Worm (Caenorhabditis elegans): Measurements from ENCODE around the gene ceh-89.

The ceh-89 gene

ce11 chrX:14147400-14147799, 5.7 kb downstream of the ceh-89 start, which contains the start of gene akt-2:
TSS of gene akt-2 (plus strand) at chrX:14147700.
- no peak for TF ChIP-seq unc-39 (tag; optimal IDR thresholded peaks at IDR 0.05)

ce11 chrX:14152644-14153043, 10.9 kb downstream of the ceh-89 start:
- TF ChIP-seq ceh-43 (GFP tag; optimal IDR thresholded peaks at IDR 0.05) = no peak
- no peak for TF ChIP-seq pha-4 (tag; optimal IDR thresholded peaks at IDR 0.05)
- no peak for TF ChIP-seq mls-2 (tag; optimal IDR thresholded peaks at IDR 0.05)
- no peak for TF ChIP-seq lin-32 (GFP tag; optimal IDR thresholded peaks at IDR 0.05)
- no peak for TF ChIP-seq ces-1 (GFP tag; optimal IDR thresholded peaks at IDR 0.05)
- no peak for TF ChIP-seq ztf-11 (tag; optimal IDR thresholded peaks at IDR 0.05)
- TF ChIP-seq hlh-1 (tag; optimal IDR thresholded peaks at IDR 0.05) = no peak
- TF ChIP-seq snpc-4 (tag; optimal IDR thresholded peaks at IDR 0.05) = no peak
- no peak for TF ChIP-seq lsy-2 (tag; optimal IDR thresholded peaks at IDR 0.05)
- no peak for TF ChIP-seq nhr-2 (tag; optimal IDR thresholded peaks at IDR 0.05)
- no peak for TF ChIP-seq nhr-237 (tag; optimal IDR thresholded peaks at IDR 0.05)
- TF ChIP-seq tbx-8 (GFP tag; optimal IDR thresholded peaks at IDR 0.05) = no peak
- TF ChIP-seq nhr-12 (tag; optimal IDR thresholded peaks at IDR 0.05) = no peak
- no peak for TF ChIP-seq unc-62 (GFP tag; optimal IDR thresholded peaks at IDR 0.05)
- TF ChIP-seq mab-5 (tag; optimal IDR thresholded peaks at IDR 0.05) = no peak

- TF ChIP-seq pha-4 (tag; optimal IDR thresholded peaks at IDR 0.05) (no peak), tbx-8 (GFP tag; optimal IDR thresholded peaks at IDR 0.05) (no peak), ham-2 (GFP tag; optimal IDR thresholded peaks at IDR 0.05) (no peak), ceh-83 (GFP tag; optimal IDR thresholded peaks at IDR 0.05) (no peak), nhr-28 (tag; optimal IDR thresholded peaks at IDR 0.05) (no peak), mab-5 (tag; optimal IDR thresholded peaks at IDR 0.05) (no peak), elt-3 (tag; optimal IDR thresholded peaks at IDR 0.05) (no peak), hlh-1 (tag; optimal IDR thresholded peaks at IDR 0.05) (no peak), mep-1 (tag; optimal IDR thresholded peaks at IDR 0.05) (no peak), sptf-1 (tag; optimal IDR thresholded peaks at IDR 0.05) (no peak), snpc-4 (tag; optimal IDR thresholded peaks at IDR 0.05) (no peak), sem-2 (GFP tag; optimal IDR thresholded peaks at IDR 0.05) (no peak), nhr-12 (tag; optimal IDR thresholded peaks at IDR 0.05) (no peak), zip-8 (tag; optimal IDR thresholded peaks at IDR 0.05) (no peak), lsy-2 (tag; optimal IDR thresholded peaks at IDR 0.05) (no peak)
Observed at ce11 chrX:14156913-14157312, 15.2 kb downstream of the ceh-89 start, which contains the start of gene ceh-90. TSS of gene ceh-90 (minus strand) at chrX:14157013.

- TF ChIP-seq lin-32 (GFP tag; optimal IDR thresholded peaks at IDR 0.05) (no peak), nhr-237 (tag; optimal IDR thresholded peaks at IDR 0.05) (no peak), ztf-11 (tag; optimal IDR thresholded peaks at IDR 0.05) (no peak), nhr-2 (tag; optimal IDR thresholded peaks at IDR 0.05) (no peak), lin-13 (tag; optimal IDR thresholded peaks at IDR 0.05) (no peak), bed-3 (GFP tag; optimal IDR thresholded peaks at IDR 0.05) (no peak), M03D4.4 (tag; optimal IDR thresholded peaks at IDR 0.05) (no peak), ceh-43 (GFP tag; optimal IDR thresholded peaks at IDR 0.05) (no peak), zip-8 (tag; optimal IDR thresholded peaks at IDR 0.05) (no peak), mls-2 (tag; optimal IDR thresholded peaks at IDR 0.05) (no peak), sem-2 (GFP tag; optimal IDR thresholded peaks at IDR 0.05) (no peak), elt-1 (tag; optimal IDR thresholded peaks at IDR 0.05; ENCODE audit: borderline replicate concordance, insufficient read depth) (no peak), lsy-2 (tag; optimal IDR thresholded peaks at IDR 0.05) (no peak), elt-3 (tag; optimal IDR thresholded peaks at IDR 0.05) (no peak)
Observed at ce11 chrX:14161684-14162347, 20.1 kb downstream of the ceh-89 start, which contains the start of gene lgc-25. TSS of gene lgc-25 (minus strand) at chrX:14161734.

- no peak for TF ChIP-seq elt-3 (tag; optimal IDR thresholded peaks at IDR 0.05)
- no peak for TF ChIP-seq ceh-39 (tag; optimal IDR thresholded peaks at IDR 0.05)
- no peak for TF ChIP-seq zip-8 (tag; optimal IDR thresholded peaks at IDR 0.05)
- no peak for TF ChIP-seq cnd-1 (tag; optimal IDR thresholded peaks at IDR 0.05)
- no peak for TF ChIP-seq unc-39 (tag; optimal IDR thresholded peaks at IDR 0.05)
- TF ChIP-seq tbx-8 (GFP tag; optimal IDR thresholded peaks at IDR 0.05) = no peak
- TF ChIP-seq drap-1 (GFP tag; optimal IDR thresholded peaks at IDR 0.05) = no peak
- no peak for TF ChIP-seq nhr-237 (tag; optimal IDR thresholded peaks at IDR 0.05)
- TF ChIP-seq lin-32 (GFP tag; optimal IDR thresholded peaks at IDR 0.05) = no peak
- no peak for TF ChIP-seq unc-62 (GFP tag; optimal IDR thresholded peaks at IDR 0.05)
- TF ChIP-seq ceh-83 (GFP tag; optimal IDR thresholded peaks at IDR 0.05) = no peak
- no peak for TF ChIP-seq unc-120 (tag; optimal IDR thresholded peaks at IDR 0.05; ENCODE audit: poor library complexity, severe bottlenecking)
- no peak for TF ChIP-seq lsy-2 (tag; optimal IDR thresholded peaks at IDR 0.05)
- TF ChIP-seq blmp-1 (tag; optimal IDR thresholded peaks at IDR 0.05) = no peak
- no peak for TF ChIP-seq ham-2 (GFP tag; optimal IDR thresholded peaks at IDR 0.05)
- no peak for TF ChIP-seq mls-2 (tag; optimal IDR thresholded peaks at IDR 0.05)
- no peak for TF ChIP-seq hlh-1 (tag; optimal IDR thresholded peaks at IDR 0.05)
- TF ChIP-seq nhr-76 (tag; optimal IDR thresholded peaks at IDR 0.05) = no peak
Observed at ce11 chrX:14164234-14164633, 22.5 kb downstream of the ceh-89 start, which contains the start of gene vha-20. TSS of gene vha-20 (minus strand) at chrX:14164506.
